Fruit fly (Drosophila melanogaster): ENCODE results near the gene lush.

The lush gene

DNA sequence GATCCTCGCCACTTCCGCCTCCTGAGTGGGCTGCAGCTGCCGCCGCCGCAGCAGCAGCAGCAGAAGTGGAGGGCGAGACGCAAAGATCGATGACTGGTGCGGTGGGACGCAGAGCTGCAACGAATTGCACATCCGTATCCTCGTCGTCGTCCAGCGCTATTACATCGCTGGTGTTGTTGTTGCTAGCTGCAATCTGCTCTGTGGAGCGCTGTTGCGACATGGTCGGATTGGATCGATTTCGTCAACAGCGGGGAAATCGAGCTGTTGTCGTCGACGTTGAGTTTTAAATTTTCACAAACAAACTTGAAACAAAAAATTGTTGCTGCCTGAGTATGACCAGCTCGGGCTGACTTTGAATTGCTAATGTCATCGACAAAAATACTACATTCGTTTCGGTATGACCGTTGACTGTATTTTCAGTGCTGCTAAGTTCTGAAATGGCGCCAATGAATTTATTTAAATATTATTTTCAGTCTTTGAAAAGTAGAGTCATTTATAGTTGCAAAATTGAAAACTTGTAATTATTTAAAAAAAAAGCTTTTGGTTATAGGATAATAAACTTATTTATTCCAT is 36.6 kb upstream of the lush start, which contains the start of gene Rnf146 (continued):
- TF ChIP-seq Adf1 (GFP tag; IDR thresholded peaks at IDR 0.05) (no peak), CG15269 (tag; optimal IDR thresholded peaks at IDR 0.05) (no peak), H15 (GFP tag; IDR thresholded peaks at IDR 0.05) (no peak), Mes4 (GFP tag; optimal IDR thresholded peaks at IDR 0.05) (no peak), Dp (GFP tag; optimal IDR thresholded peaks at IDR 0.05) (peak; percentile 94), CG1233 (GFP tag; optimal IDR thresholded peaks at IDR 0.05) (no peak), fru (optimal IDR thresholded peaks at IDR 0.05) (no peak), ci (GFP tag; IDR thresholded peaks at IDR 0.05) (peak; percentile 25; the same call in 1 of the 3 replicates), pfk (GFP tag; optimal IDR thresholded peaks at IDR 0.05) (no peak), Jarid2 (GFP tag; optimal IDR thresholded peaks at IDR 0.05) (no peak), bbx (GFP tag; IDR thresholded peaks at IDR 0.05; ENCODE audit: partially characterized antibody) (no peak), nmo (GFP tag; optimal IDR thresholded peaks at IDR 0.05) (peak; percentile 4), Optix (GFP tag; IDR thresholded peaks at IDR 0.05) (0 out of 3 replicates have a peak, but pooled peaks have one; percentile 17), gce (GFP tag; IDR thresholded peaks at IDR 0.05) (no peak), fd3F (GFP tag; optimal IDR thresholded peaks at IDR 0.05) (no peak), CG14667 (GFP tag; IDR thresholded peaks at IDR 0.05) (no peak), Myb (GFP tag; optimal IDR thresholded peaks at IDR 0.05) (peak; percentile 64), ranshi (GFP tag; IDR thresholded peaks at IDR 0.05) (no peak), CG15601 (tag; optimal IDR thresholded peaks at IDR 0.05) (peak; percentile 26), gsb-n (tag; optimal IDR thresholded peaks at IDR 0.05) (peak; percentile 41), B-H1 (GFP tag; IDR thresholded peaks at IDR 0.05) (no peak), Nf-YC (tag; optimal IDR thresholded peaks at IDR 0.05) (peak; percentile 4), Sry-β (GFP tag; optimal IDR thresholded peaks at IDR 0.05) (no peak), Antp (GFP tag; optimal IDR thresholded peaks at IDR 0.05) (no peak), PHDP (tag; optimal IDR thresholded peaks at IDR 0.05) (peak; percentile 13), CG15073 (GFP tag; optimal IDR thresholded peaks at IDR 0.05) (no peak), Dbx (GFP tag; IDR thresholded peaks at IDR 0.05) (0 out of 3 replicates have a peak, but pooled peaks have one; percentile 15), Trl (optimal IDR thresholded peaks at IDR 0.05) (no peak), Trl (GFP tag; optimal IDR thresholded peaks at IDR 0.05) (no peak), CG10959 (GFP tag; IDR thresholded peaks at IDR 0.05) (no peak), Neu2 (GFP tag; optimal IDR thresholded peaks at IDR 0.05; ENCODE audit: borderline replicate concordance) (no peak), Med (GFP tag) (peak; percentile 72), repo (GFP tag; optimal IDR thresholded peaks at IDR 0.05) (no peak), onecut (GFP tag; IDR thresholded peaks at IDR 0.05) (no peak), lilli (GFP tag; optimal IDR thresholded peaks at IDR 0.05) (no peak), bcd (GFP tag; optimal IDR thresholded peaks at IDR 0.05) (no peak), corto (GFP tag; optimal IDR thresholded peaks at IDR 0.05) (no peak), CG4404 (GFP tag; IDR thresholded peaks at IDR 0.05) (no peak), CG12104 (GFP tag; optimal IDR thresholded peaks at IDR 0.05) (no peak), CG1024 (GFP tag; IDR thresholded peaks at IDR 0.05) (no peak), CG11085 (GFP tag; IDR thresholded peaks at IDR 0.05) (no peak), CG15011 (GFP tag; optimal IDR thresholded peaks at IDR 0.05) (no peak), Vsx1 (GFP tag; optimal IDR thresholded peaks at IDR 0.05) (no peak), CG17612 (GFP tag; IDR thresholded peaks at IDR 0.05) (no peak), zf30C (GFP tag; optimal IDR thresholded peaks at IDR 0.05) (no peak), Atf3 (GFP tag; optimal IDR thresholded peaks at IDR 0.05) (no peak), NFAT (GFP tag; IDR thresholded peaks at IDR 0.05) (no peak), kay (GFP tag; optimal IDR thresholded peaks at IDR 0.05) (no peak), Sox100B (GFP tag; optimal IDR thresholded peaks at IDR 0.05) (no peak), Aef1 (GFP tag; IDR thresholded peaks at IDR 0.05) (no peak), CG3065 (GFP tag; optimal IDR thresholded peaks at IDR 0.05) (no peak), Hr51 (GFP tag; optimal IDR thresholded peaks at IDR 0.05) (no peak)
